Fruit fly (Drosophila melanogaster) ovary, adult (tissue): ENCODE results near the gene mu2.

Experiments
- CG17801 ChIP-seq: fragments of 200-800 bp; optimal IDR thresholded peaks from 2 replicates; lab custom pipeline; 2019; ENCODE audit warnings: missing biosample characterization, mild to moderate bottlenecking, missing genetic modification characterization, moderate library complexity; ENCODE audit not compliant: partially characterized antibody

The mu2 gene

DNA sequence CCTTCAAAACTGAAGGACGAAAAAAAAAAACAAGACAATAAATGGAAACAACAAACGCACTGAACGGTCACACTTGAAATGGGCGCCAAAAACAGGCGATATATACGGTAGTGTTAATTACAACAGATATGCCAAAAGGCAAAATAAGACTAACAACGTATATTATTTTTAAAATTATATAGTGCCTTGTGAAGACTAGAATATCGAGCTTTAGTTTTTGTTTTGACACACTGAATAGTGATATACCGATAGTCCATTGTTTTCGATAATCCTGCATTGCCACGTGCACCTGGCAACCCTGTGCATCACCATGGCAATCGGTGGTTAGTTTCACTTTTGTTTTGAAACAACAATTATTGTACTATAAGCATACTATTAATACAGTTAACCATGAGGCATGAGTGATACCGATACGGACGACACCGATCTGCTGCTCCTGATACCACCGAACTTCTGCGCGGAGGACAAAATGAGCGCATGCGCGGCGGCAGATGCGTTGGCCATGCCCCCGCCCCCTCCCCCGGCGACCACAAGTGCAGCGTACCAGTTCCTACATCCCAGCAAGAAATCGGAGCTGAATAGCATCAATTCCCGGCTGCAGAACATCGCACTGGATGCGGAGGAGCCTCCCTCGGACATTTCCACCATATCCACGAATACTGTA is at the start of gene mu2, which contains the start of gene Cnb:
Gene mu2 (minus strand): TSS at position 13 of the 664 bp plus-strand sequence.
Gene Cnb (plus strand): TSS at position 103 of the 664 bp plus-strand sequence.
- peak; percentile 9 for TF ChIP-seq CG17801 (GFP tag; lab: Kevin White, UChicago)

DNA sequence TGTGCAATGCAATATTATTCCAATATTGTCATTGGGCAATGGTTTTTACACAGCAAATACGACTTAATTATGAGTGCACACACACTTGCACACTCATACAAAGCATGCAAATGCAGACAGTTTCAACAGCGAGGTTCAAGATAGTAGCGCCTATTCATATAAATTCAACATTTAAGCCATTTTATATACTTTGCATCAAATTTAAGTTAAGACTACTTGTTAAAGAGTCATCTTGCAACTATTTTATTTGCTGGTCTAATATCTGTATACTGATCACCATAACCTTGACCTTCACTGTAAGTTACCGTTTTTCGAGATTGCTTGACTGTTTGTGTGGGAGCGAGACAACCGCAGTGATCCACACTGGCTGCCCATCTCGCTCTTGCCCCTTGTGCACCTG is 38.1 kb upstream of the mu2 start:
- TF ChIP-seq CG17801 (GFP tag; lab: Kevin White, UChicago): no peak

DNA sequence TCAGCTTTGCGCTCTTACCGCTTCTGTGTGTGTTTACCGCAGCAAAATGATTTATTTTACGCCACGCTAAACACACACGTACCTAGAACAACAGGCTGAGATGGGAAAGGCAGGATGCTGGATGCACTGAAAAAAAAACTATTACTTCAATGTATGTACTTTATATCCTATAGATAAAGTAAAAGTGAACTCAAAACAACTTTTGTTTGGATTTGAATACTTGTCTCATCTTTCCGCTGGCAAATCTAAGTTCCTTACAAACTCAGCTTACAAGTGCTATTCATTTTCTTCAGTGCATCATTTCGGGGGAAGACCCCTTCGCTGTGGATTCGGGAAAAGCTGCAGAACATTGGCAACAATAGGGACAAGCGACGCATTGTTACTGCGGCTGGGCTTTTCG is 29.5 kb upstream of the mu2 start:
- TF ChIP-seq CG17801 (GFP tag; lab: Kevin White, UChicago): no peak

DNA sequence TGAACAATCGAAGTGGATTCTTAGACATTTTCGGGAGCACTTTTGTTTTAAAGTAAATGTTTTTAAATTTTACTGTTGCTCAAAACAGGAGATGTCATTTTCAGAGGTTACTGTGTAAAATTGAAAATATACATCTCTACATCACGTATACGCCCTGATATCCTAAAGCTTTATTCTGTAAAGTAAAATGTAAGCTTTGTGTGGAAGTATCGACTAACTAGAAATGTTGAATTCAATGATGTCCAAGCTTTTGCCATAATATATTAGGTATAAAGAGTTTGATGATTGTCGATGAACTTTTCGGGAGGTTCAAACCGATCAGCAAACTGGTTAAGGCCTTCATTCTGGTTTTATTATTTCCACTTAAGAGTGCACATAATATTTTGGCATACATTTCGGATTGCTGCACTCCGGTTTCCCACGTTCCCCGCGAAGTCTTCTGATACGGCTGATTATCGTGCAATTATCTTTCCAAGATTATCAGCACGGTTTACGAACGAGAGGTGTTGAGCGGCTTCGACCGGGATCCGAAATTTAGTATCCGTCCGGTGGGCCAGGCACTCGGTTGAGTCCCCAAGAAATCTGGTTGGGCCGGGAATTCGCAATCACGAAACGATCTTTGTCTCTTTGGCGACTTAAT is 23.9 kb upstream of the mu2 start, which contains the start of the genes CG11815 and acs:
Gene CG11815 (minus strand): TSS at position 98 of the 640 bp plus-strand sequence.
Gene acs (plus strand): TSS at position 536 of the 640 bp plus-strand sequence.
- TF ChIP-seq CG17801 (GFP tag; lab: Kevin White, UChicago): no peak

DNA sequence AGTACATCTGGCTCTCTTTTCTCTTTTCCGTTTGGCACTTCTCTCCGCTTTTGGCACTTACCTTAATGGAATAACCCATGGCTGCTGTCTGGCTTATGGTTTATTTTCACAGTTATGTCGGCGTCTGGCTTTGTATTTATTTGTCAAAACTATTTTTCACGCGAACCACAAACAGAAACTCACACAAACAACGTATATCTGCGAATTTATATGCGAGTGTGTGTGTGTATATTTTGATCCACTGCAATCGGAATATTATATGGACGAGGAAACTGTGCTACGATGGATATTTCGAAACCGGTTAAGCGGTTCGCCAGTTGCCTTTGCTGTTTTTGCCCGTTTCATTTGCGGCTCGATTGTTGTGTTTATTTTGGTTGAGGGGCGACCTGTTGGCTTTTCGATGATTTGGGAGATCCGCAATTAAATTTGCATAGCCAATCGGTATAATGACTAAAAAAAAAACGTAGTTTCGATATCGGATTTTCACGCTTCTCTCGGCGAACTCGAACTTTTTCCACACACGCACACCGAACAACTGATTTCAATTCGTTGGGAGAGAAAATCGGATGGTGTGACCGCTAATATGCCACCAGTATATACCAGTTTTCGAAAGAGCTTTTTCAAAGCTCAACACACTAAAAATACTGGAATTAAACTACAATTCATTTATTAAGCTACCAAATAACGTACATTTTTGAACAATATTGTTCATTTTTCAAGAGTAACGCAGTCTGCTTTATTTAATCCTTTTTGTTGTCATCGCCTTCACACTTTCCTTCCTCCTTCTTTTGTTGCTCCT is 22.5 kb upstream of the mu2 start, which contains the start of gene CG1927:
Gene CG1927 (minus strand): TSS at position 541 of the 799 bp plus-strand sequence.
- TF ChIP-seq CG17801 (GFP tag; lab: Kevin White, UChicago): no peak

DNA sequence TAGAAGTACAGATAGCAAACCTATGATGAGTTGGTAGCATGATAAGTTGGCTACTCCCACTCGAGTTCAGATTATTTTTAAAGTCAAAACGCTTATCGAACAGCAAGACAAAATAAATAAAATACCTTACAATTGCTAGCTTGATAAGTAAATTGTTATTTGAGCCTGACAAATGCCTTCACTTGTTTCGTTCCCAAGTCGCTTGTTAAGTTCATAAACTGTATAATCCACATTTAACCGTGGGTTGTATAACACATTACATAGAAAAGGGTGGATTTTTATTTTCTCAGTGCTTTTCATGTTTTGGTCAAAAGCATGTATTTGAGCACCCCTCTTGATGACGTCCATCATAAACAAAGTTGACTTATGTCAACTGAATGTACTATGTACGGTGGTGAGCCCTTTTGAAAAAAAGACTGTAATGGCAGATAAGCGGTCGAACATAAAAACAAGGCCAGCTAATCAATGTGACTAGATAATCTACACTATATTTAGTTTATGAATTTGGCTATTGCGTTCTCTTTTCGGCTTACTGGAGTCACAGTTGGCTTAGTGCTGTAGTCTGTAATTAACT is 21.6 kb upstream of the mu2 start:
- no peak for TF ChIP-seq CG17801 (GFP tag; lab: Kevin White, UChicago)

DNA sequence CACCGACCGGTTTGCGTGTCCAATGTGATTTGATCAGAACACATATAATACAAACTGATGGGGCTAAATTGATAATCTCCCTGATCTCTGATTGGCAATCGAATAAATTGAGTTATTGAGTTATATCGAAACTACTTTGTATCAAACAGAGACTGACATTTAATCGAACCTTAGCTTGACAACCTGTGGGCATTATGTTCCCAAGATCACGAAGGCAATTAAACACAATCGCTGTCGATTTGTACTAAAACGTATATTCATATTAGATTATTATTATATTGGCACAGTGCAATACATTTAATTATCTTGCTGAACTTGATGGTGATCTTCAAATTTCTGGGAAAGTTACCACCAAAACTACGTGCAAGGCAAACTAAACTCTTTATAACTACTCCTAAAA is 21.1 kb upstream of the mu2 start:
- TF ChIP-seq CG17801 (GFP tag; lab: Kevin White, UChicago): no peak

DNA sequence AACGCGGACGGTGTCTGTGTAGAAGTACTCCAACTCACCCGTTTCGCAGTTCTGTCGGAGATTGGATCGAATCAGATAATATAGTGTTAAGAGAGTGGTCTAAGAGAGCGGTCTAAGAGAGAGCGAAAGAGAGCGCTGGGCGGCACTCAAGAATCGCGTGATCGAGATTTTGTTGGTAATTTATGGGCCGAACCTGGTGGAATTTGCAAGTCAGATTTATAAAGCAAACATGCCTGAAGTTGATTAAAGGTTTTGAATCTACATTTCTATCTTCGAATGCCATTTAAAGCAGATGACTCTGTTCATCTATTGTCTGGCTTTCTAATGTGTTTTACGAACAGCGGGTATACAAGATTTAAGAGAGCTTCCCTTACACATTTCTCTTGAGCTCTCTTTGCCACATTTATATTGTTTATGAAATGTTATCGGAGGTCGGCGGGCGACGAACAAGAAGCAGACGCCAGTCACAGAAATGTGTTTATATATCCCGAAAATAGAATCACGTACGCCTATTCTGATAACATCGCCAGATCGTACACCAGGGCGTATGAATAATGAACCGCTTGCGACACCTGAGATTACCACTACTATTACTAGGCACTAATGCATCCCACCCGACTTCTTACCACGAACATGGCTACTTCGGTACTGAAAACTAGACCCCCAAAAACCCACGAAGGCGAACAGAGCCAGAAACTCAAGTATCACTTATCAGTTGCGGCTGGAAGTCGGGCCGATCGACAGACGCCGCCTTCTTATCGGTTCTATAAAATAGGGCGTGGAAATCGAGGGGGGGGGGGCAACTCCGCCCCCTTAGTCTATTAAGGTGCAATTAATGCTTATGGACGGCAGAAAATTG is 20.4 kb upstream of the mu2 start:
- peak; percentile 77 for TF ChIP-seq CG17801 (GFP tag; lab: Kevin White, UChicago)

DNA sequence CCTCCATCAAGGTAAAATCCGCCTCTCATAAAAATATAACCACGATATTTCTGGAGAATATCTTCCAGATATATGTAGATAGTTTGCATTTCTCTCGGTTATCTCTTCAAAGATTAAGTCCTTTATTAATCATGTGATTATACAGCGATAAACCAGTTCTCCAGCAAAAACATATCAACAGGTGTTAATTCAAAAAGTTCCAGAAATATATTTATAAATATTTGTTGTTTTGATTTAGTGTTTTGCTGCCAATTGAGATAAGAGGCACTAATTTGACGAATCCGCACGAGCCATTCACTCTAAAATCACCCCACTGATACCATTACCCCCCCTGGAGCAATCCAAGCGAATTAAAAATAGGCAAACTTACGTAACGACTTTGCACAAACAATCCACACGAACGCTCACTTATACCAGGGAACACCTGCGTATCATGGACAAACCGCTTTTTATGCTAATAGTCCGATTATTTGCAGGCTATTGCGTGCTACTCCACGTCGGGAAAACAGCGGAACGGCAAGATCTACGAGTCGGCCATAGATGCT is 17.4 kb upstream of the mu2 start:
- no peak for TF ChIP-seq CG17801 (GFP tag; lab: Kevin White, UChicago)

DNA sequence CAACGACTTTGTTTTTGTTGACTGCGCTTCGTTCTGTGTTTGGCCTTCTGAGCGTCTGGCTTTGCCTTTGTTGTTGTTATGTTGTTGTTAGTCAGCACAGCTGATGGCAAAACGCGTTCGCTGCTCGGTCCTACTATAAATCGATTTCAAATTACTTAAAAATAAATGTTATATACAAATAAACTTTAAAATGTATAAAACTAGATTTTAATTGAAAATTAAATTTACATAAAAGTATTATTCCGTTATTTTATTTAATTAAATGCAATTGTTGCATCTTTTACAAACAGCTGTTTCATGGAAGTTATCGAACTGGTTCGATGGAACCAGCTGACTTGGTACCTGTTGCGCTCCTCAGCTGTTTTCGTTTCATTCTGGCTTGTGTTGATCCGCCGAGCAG is 16.8 kb upstream of the mu2 start, which contains the start of gene mv:
Gene mv (minus strand): TSS at position 80 of the 400 bp plus-strand sequence.
- peak; percentile 42 for TF ChIP-seq CG17801 (GFP tag; lab: Kevin White, UChicago)

DNA sequence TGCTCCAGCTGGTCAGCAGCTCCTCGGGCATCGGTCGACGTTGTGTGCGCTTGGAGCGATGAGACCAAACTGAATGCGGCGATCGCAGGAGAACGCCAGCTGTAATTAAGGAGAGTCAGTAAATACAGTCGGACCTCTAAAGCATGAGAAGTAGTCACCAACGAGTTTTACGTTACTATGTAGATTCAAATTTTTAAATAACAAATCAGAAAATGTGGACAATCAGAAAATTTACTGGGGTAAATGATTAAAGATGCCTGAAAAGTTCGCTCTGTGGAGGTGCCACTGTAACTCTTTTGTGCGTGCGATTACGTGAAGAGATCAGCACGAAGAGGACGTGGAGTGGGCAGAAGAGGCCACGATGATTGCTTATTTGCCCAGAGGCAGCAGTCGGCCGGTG is 15.7 kb upstream of the mu2 start, which contains the start of gene SCOT:
Gene SCOT (plus strand): TSS at position 180 of the 400 bp plus-strand sequence.
- TF ChIP-seq CG17801 (GFP tag; lab: Kevin White, UChicago): no peak

DNA sequence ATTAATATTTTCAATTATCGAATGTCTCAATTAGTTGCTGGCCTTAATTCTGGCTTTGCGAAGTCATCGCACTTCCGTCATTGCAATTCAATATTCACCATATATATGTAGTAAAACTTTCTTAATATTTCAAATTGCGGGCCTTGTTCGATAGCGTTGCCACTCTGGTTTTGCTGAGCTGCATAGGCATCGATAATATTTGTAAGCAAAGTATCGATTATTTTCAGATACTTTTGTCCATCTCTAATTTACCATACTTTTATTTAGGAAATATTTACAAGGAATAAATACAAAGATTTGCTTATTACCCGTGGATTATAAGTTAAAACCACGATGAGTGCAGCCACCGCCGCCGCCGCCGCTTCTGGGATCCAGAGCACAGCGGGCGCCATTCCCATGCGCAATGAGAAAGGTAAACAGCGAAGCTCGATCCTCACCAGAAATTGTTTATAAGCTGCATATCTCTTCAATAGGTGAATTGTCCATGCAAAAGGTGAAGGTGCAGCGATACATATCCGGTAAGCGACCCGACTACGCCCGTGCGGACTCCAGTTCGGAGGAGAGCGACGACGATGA is 6.3 kb downstream of the mu2 start, which contains the start of gene Mfap1:
Gene Mfap1 (plus strand): TSS at position 226 of the 576 bp plus-strand sequence.
- no peak for TF ChIP-seq CG17801 (GFP tag; lab: Kevin White, UChicago)

DNA sequence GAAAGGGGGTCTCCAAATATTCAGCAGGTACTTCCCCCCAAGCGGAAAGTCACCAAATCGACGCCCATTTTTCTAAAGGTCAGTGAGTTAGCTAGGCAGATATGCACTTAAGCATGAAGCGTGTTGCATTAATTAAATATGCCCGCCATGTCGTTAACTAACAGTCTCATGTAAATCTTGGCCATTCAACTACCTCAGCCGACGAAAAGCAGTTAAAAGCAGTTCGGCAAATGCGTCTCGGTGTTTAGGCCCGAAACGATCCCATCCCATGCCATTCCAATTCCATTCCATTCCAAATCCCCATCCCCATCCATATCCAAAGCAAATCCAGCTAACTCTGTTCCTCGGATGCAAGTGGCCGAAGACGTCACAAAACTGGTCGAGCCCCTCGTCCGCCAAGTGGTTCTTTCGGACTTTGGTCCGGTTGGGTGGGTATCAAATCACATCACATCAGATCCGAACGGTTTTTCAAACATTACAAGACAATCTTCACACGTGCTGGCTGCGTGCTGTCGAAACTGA is 7.2 kb downstream of the mu2 start:
- no peak for TF ChIP-seq CG17801 (GFP tag; lab: Kevin White, UChicago)
